Worm (Caenorhabditis elegans) whole organism, late embryonic: ENCODE measurements around the gene K09F5.6.

Experiments used
- C08G9.2 ChIP-seq: sonication (generic microtip); optimal IDR thresholded peaks from 2 replicates; lab custom pipeline; 2016; ENCODE audit warnings: mild to moderate bottlenecking, missing genetic modification characterization, moderate library complexity, missing compliant biosample characterization
- C38D4.7 ChIP-seq: fragments of 200-800 bp; sonication (Bioruptor generic); optimal IDR thresholded peaks from 2 replicates; lab custom pipeline; 2018; ENCODE audit warnings: mild to moderate bottlenecking, missing genetic modification characterization, moderate library complexity, missing compliant biosample characterization
- F13H6.1 ChIP-seq: sonication (generic microtip); optimal IDR thresholded peaks from 2 replicates; lab custom pipeline; 2016; ENCODE audit warnings: missing genetic modification characterization, missing compliant biosample characterization
- K02D7.2 ChIP-seq: sonication (generic microtip); optimal IDR thresholded peaks from 2 replicates; lab custom pipeline; 2017; ENCODE audit warnings: mild to moderate bottlenecking, missing genetic modification characterization, missing compliant biosample characterization
- T23F11.4 ChIP-seq: fragments of 200-800 bp; sonication (Bioruptor generic); optimal IDR thresholded peaks from 2 replicates; lab custom pipeline; 2018; ENCODE audit warnings: mild to moderate bottlenecking, missing genetic modification characterization, missing compliant biosample characterization
- Y22D7AL.16 ChIP-seq: sonication (generic microtip); optimal IDR thresholded peaks from 2 replicates; lab custom pipeline; 2016; ENCODE audit warnings: missing genetic modification characterization, missing compliant biosample characterization
- ahr-1 ChIP-seq: sonication (generic microtip); optimal IDR thresholded peaks from 2 replicates; lab custom pipeline; 2016; ENCODE audit warnings: missing genetic modification characterization, missing compliant biosample characterization
- ama-1 ChIP-seq: fragments of 150-350 bp; optimal IDR thresholded peaks from 2 replicates; lab custom pipeline; 2014
- ceh-19 ChIP-seq: fragments of 200-800 bp; sonication (Bioruptor generic); optimal IDR thresholded peaks from 2 replicates; lab custom pipeline; 2018; ENCODE audit warnings: mild to moderate bottlenecking, missing genetic modification characterization, missing compliant biosample characterization
- ceh-45 ChIP-seq: fragments of 200-800 bp; sonication (Bioruptor generic); IDR thresholded peaks from 2 replicates; pipeline ENCODE4 v1.3.6; 2022; ENCODE audit warnings: missing genetic modification reagents, missing genetic modification characterization, missing compliant biosample characterization
- ceh-6 ChIP-seq: fragments of 200-800 bp; sonication (Bioruptor generic); optimal IDR thresholded peaks from 2 replicates; lab custom pipeline; 2018; ENCODE audit warnings: mild to moderate bottlenecking, missing genetic modification characterization, missing compliant biosample characterization
- ceh-9 ChIP-seq: sonication (generic microtip); optimal IDR thresholded peaks from 2 replicates; lab custom pipeline; 2016; ENCODE audit warnings: mild to moderate bottlenecking, missing genetic modification characterization, inconsistent platforms, missing compliant biosample characterization
- dmd-4 ChIP-seq: sonication (generic microtip); optimal IDR thresholded peaks from 2 replicates; lab custom pipeline; 2016; ENCODE audit warnings: borderline replicate concordance, missing genetic modification characterization, missing compliant biosample characterization
- dve-1 ChIP-seq: sonication (generic microtip); optimal IDR thresholded peaks from 2 replicates; lab custom pipeline; 2017; ENCODE audit warnings: antibody characterized with exemption, mild to moderate bottlenecking, missing genetic modification characterization, missing compliant biosample characterization
- elt-2 ChIP-seq: sonication (generic microtip); optimal IDR thresholded peaks from 2 replicates; lab custom pipeline; 2016; ENCODE audit warnings: missing genetic modification reagents, missing genetic modification characterization, missing compliant biosample characterization
- eyg-1 ChIP-seq: sonication (generic microtip); optimal IDR thresholded peaks from 2 replicates; lab custom pipeline; 2016; ENCODE audit warnings: missing genotype, missing genetic modification characterization, missing compliant biosample characterization
- fkh-6 ChIP-seq: sonication (generic microtip); optimal IDR thresholded peaks from 2 replicates; lab custom pipeline; 2016; ENCODE audit warnings: missing genetic modification characterization, missing compliant biosample characterization
- gmeb-2 ChIP-seq: sonication (generic microtip); optimal IDR thresholded peaks from 2 replicates; lab custom pipeline; 2016; ENCODE audit warnings: missing genetic modification characterization, inconsistent platforms, missing compliant biosample characterization
- hlh-6 ChIP-seq: sonication (generic microtip); optimal IDR thresholded peaks from 2 replicates; lab custom pipeline; 2016; ENCODE audit warnings: missing genotype, missing genetic modification characterization, missing compliant biosample characterization
- lim-6 ChIP-seq: sonication (generic microtip); optimal IDR thresholded peaks from 2 replicates; lab custom pipeline; 2016; ENCODE audit warnings: missing genetic modification characterization, missing compliant biosample characterization
- mec-3 ChIP-seq: sonication (generic microtip); optimal IDR thresholded peaks from 2 replicates; lab custom pipeline; 2016; ENCODE audit warnings: borderline replicate concordance, missing genetic modification characterization, missing compliant biosample characterization
- nfya-1 ChIP-seq: sonication (generic microtip); optimal IDR thresholded peaks from 2 replicates; lab custom pipeline; 2017; ENCODE audit warnings: missing genetic modification characterization, mild to moderate bottlenecking, missing compliant biosample characterization, antibody characterized with exemption, moderate library complexity
- nhr-232 ChIP-seq: sonication (generic microtip); optimal IDR thresholded peaks from 2 replicates; lab custom pipeline; 2016; ENCODE audit warnings: missing genetic modification characterization, missing compliant biosample characterization
- odd-2 ChIP-seq: sonication (generic microtip); optimal IDR thresholded peaks from 2 replicates; lab custom pipeline; 2017; ENCODE audit warnings: antibody characterized with exemption, mild to moderate bottlenecking, missing genetic modification characterization, missing compliant biosample characterization
- pag-3 ChIP-seq: sonication (generic microtip); optimal IDR thresholded peaks from 2 replicates; lab custom pipeline; 2016; ENCODE audit warnings: missing compliant biosample characterization, missing genetic modification characterization, borderline replicate concordance
- pax-1 ChIP-seq: fragments of 150-350 bp; optimal IDR thresholded peaks from 2 replicates; lab custom pipeline; 2014; ENCODE audit warnings: missing biosample characterization, missing genetic modification characterization
- pqm-1 ChIP-seq: sonication (generic microtip); optimal IDR thresholded peaks from 2 replicates; lab custom pipeline; 2016; ENCODE audit warnings: missing genetic modification characterization, missing compliant biosample characterization
- pros-1 ChIP-seq: fragments of 150-350 bp; optimal IDR thresholded peaks from 2 replicates; lab custom pipeline; 2014; ENCODE audit warnings: missing biosample characterization, missing genetic modification reagents, missing genetic modification characterization
- ref-2 ChIP-seq: sonication (generic microtip); optimal IDR thresholded peaks from 2 replicates; lab custom pipeline; 2016; ENCODE audit warnings: missing genetic modification characterization, missing compliant biosample characterization
- sdc-2 ChIP-seq: sonication (generic microtip); optimal IDR thresholded peaks from 2 replicates; lab custom pipeline; 2016; ENCODE audit warnings: missing genotype, missing genetic modification characterization, missing compliant biosample characterization
- syd-9 ChIP-seq: sonication (generic microtip); optimal IDR thresholded peaks from 2 replicates; lab custom pipeline; 2016; ENCODE audit warnings: mild to moderate bottlenecking, missing genetic modification characterization, moderate library complexity, missing compliant biosample characterization
- tbx-7 ChIP-seq: sonication (generic microtip); optimal IDR thresholded peaks from 2 replicates; lab custom pipeline; 2016; ENCODE audit warnings: missing genotype, missing genetic modification characterization, missing compliant biosample characterization
- ttx-3 ChIP-seq: sonication (generic microtip); optimal IDR thresholded peaks from 2 replicates; lab custom pipeline; 2016; ENCODE audit warnings: missing genetic modification reagents, missing genetic modification characterization, missing compliant biosample characterization
- unc-3 ChIP-seq, 2 experiments: fragments of 200-800 bp in 1 of 2; sonication (Bioruptor generic) in 1 of 2; sonication (generic microtip) in 1 of 2; conservative IDR thresholded peaks in 1 of 2; optimal IDR thresholded peaks in 1 of 2; 2 replicates each; pipeline versions ENCODE4 v1.3.6 to Lab custom; 2016 to 2022; ENCODE audit warnings: missing compliant biosample characterization in 2 of 2, missing genetic modification characterization in 2 of 2, missing genetic modification reagents in 1 of 2

Gene K09F5.6

DNA sequence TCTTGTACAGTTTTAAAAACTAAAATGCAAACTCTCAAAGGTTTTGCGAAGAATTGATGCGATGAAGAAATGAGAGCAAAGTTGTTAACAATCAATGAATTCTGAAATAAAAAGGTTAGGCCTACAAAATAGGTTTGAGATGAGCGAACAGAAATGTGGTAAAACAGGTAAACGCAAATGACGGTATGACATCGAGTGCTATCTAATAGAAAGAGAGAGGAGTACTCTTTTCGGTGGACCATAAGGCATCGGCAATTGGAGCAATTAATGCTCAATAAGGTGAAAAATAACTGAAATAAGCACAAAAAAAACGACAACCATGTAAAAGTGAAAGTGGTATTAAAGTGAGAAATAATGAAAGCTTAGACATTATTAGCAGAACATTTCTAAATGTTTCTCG, 17.1 kb downstream of the K09F5.6 start, which contains the start of gene set-12:
Gene set-12, minus strand, starts transcription at position 101 of the 400 bp plus-strand sequence.
- TF ChIP-seq ceh-19 (GFP tag; lab: Kevin White, UChicago) (no peak), pros-1 (tag; lab: Kevin White, UChicago) (no peak), gmeb-2 (tag; lab: Kevin White, UChicago) (no peak), syd-9 (no peak), K02D7.2 (no peak), eyg-1 (tag; lab: Kevin White, UChicago) (no peak), lim-6 (no peak), C08G9.2 (no peak), tbx-7 (no peak)

DNA sequence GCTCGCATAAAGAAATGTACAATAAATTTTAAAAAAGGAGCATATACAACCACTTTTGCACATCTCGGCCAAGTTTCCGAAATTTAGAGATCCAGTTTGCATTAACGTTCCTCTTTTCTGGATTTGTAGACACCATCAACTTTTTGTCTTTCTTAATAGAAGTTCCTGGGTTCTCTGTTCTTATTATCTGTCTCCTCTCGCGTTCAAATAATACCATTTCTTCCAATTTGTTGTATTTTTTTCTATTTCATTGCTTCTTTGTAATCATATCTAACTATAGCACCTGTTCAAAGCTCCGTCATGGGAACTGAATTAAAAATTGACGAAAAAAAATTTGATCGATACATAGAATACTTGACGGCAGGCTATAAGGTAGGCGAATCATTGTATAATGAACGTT, 20.3 kb downstream of the K09F5.6 start, which contains the start of gene K09F5.1:
Gene K09F5.1, plus strand, starts transcription at position 301 of the 400 bp plus-strand sequence.
- TF ChIP-seq Y22D7AL.16 (tag; lab: Kevin White, UChicago) = no peak
- TF ChIP-seq ama-1 (lab: Kevin White, UChicago) = no peak
- TF ChIP-seq pqm-1 (tag; lab: Kevin White, UChicago) = no peak
- no peak for TF ChIP-seq unc-3 (GFP tag; conservative IDR thresholded peaks at IDR 0.05; lab: Robert Waterston, UW)
- TF ChIP-seq unc-3 (tag; optimal IDR thresholded peaks at IDR 0.05; lab: Kevin White, UChicago) = no peak
- no peak for TF ChIP-seq T23F11.4 (GFP tag; lab: Kevin White, UChicago)

DNA sequence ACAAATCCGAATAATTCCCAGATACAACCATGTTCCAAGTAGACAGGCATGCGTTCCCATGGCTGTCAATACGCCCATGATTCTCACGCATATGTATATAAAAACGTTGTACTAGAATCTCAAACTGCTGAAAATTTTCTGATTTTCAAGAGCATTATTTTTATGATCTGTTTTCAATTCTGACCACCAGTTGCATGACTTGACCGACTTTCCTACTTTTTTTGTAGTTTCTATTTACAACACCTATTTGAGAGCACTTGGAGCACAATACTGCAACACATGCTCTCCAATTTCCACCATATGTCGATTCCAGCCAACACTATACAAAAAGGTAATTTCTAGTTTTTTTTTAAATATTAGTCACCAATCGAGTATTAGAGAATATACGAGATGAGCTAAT, 24.9 kb downstream of the K09F5.6 start, which contains the start of gene ref-2:
Gene ref-2, plus strand, starts transcription at position 301 of the 400 bp plus-strand sequence.
- TF ChIP-seq F13H6.1 (tag; lab: Kevin White, UChicago) (no peak), ceh-45 (GFP tag; lab: Robert Waterston, UW) (no peak), fkh-6 (tag; lab: Kevin White, UChicago) (no peak), ceh-6 (GFP tag; lab: Kevin White, UChicago) (no peak), nfya-1 (tag; lab: Kevin White, UChicago) (no peak), ahr-1 (tag; lab: Kevin White, UChicago) (no peak), sdc-2 (tag; lab: Kevin White, UChicago) (no peak), nhr-232 (tag; lab: Kevin White, UChicago) (no peak), elt-2 (no peak), dve-1 (no peak), ceh-9 (tag; lab: Kevin White, UChicago) (no peak), T23F11.4 (GFP tag; lab: Kevin White, UChicago) (no peak), odd-2 (no peak), C08G9.2 (no peak), mec-3 (tag; lab: Kevin White, UChicago) (no peak), pax-1 (tag; lab: Kevin White, UChicago) (no peak), dmd-4 (tag; lab: Kevin White, UChicago) (no peak), syd-9 (no peak), hlh-6 (tag; lab: Kevin White, UChicago) (no peak)

DNA sequence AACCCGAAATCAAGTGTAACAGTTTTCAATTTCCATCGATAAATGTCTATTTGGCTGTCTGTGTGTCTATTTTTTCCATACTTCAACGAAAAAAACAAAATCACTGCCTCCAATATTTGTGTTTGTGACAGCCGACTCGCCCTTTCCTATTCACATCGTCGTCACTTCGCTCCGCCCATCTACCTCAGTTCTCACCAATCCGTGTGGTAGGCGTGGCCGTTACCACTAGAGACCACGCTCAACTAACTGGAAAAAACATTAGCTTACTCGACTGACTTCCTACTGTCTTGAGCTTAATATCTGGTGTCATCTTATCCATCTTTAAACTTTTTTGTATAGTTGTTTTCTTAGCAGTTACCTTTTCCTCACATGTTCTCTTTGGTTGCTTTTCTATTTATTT, 26.3 kb downstream of the K09F5.6 start:
- no peak for TF ChIP-seq dve-1
- TF ChIP-seq ref-2 (tag; lab: Kevin White, UChicago) = peak; percentile 79
- TF ChIP-seq ttx-3 (tag; lab: Kevin White, UChicago) = no peak

DNA sequence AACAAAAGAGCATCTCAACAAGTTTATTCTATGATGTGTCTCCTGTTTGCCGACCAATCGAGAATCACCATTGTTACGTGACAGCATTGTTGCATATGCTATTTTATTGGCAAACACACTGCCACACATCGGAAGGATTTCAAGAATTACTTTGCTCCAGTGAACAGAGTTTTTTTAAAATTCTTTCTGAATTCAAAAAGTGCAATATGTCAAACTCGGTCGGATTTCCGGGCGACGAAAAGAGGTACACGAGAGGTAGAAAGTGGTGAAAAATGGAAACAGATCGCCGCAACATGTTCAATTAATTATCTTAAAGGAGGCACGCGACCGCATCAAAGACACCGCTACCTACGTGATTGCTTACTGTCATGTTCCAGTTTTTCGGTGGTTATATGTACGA, 31.0 kb downstream of the K09F5.6 start:
- TF ChIP-seq C38D4.7 (GFP tag; lab: Kevin White, UChicago) (no peak), pqm-1 (tag; lab: Kevin White, UChicago) (no peak), ceh-6 (GFP tag; lab: Kevin White, UChicago) (no peak), ref-2 (tag; lab: Kevin White, UChicago) (peak; percentile 96), pag-3 (no peak), ceh-19 (GFP tag; lab: Kevin White, UChicago) (no peak), nhr-232 (tag; lab: Kevin White, UChicago) (no peak)
